Worm (Caenorhabditis elegans) whole organism, late embryonic: ENCODE data around the gene srbc-50.
"Not testable (repeated sequence)": the region's sequence is repeated elsewhere in the genome, so short reads cannot be mapped to it uniquely, and the experiment has no call there.

Experiments used
- C38D4.7 ChIP-seq: fragments of 200-800 bp; sonication (Bioruptor generic); optimal IDR thresholded peaks from 2 replicates; lab custom pipeline; 2018; ENCODE audit warnings: mild to moderate bottlenecking, missing genetic modification characterization, moderate library complexity, missing compliant biosample characterization
- F13H6.1 ChIP-seq: sonication (generic microtip); optimal IDR thresholded peaks from 2 replicates; lab custom pipeline; 2016; ENCODE audit warnings: missing genetic modification characterization, missing compliant biosample characterization
- K02D7.2 ChIP-seq: sonication (generic microtip); optimal IDR thresholded peaks from 2 replicates; lab custom pipeline; 2017; ENCODE audit warnings: mild to moderate bottlenecking, missing genetic modification characterization, missing compliant biosample characterization
- T23F11.4 ChIP-seq: fragments of 200-800 bp; sonication (Bioruptor generic); optimal IDR thresholded peaks from 2 replicates; lab custom pipeline; 2018; ENCODE audit warnings: mild to moderate bottlenecking, missing genetic modification characterization, missing compliant biosample characterization
- ahr-1 ChIP-seq: sonication (generic microtip); optimal IDR thresholded peaks from 2 replicates; lab custom pipeline; 2016; ENCODE audit warnings: missing genetic modification characterization, missing compliant biosample characterization
- ceh-24 ChIP-seq: sonication (generic microtip); optimal IDR thresholded peaks from 2 replicates; lab custom pipeline; 2016; ENCODE audit warnings: mild to moderate bottlenecking, missing genetic modification characterization, missing compliant biosample characterization
- ceh-31 ChIP-seq: sonication (generic microtip); optimal IDR thresholded peaks from 2 replicates; lab custom pipeline; 2016; ENCODE audit warnings: missing genetic modification characterization, missing compliant biosample characterization
- ceh-34 ChIP-seq: sonication (generic microtip); optimal IDR thresholded peaks from 2 replicates; lab custom pipeline; 2016; ENCODE audit warnings: mild to moderate bottlenecking, missing genetic modification characterization, missing compliant biosample characterization
- ceh-45 ChIP-seq: fragments of 200-800 bp; sonication (Bioruptor generic); IDR thresholded peaks from 2 replicates; pipeline ENCODE4 v1.3.6; 2022; ENCODE audit warnings: missing genetic modification reagents, missing genetic modification characterization, missing compliant biosample characterization
- ceh-9 ChIP-seq: sonication (generic microtip); optimal IDR thresholded peaks from 2 replicates; lab custom pipeline; 2016; ENCODE audit warnings: mild to moderate bottlenecking, missing genetic modification characterization, inconsistent platforms, missing compliant biosample characterization
- che-1 ChIP-seq: sonication (generic microtip); optimal IDR thresholded peaks from 2 replicates; lab custom pipeline; 2016; ENCODE audit warnings: mild to moderate bottlenecking, missing genetic modification characterization, missing compliant biosample characterization
- dmd-4 ChIP-seq: sonication (generic microtip); optimal IDR thresholded peaks from 2 replicates; lab custom pipeline; 2016; ENCODE audit warnings: borderline replicate concordance, missing genetic modification characterization, missing compliant biosample characterization
- dve-1 ChIP-seq: sonication (generic microtip); optimal IDR thresholded peaks from 2 replicates; lab custom pipeline; 2017; ENCODE audit warnings: antibody characterized with exemption, mild to moderate bottlenecking, missing genetic modification characterization, missing compliant biosample characterization
- elt-4 ChIP-seq: sonication (generic microtip); optimal IDR thresholded peaks from 2 replicates; lab custom pipeline; 2016; ENCODE audit warnings: missing genetic modification characterization, missing compliant biosample characterization
- ets-4 ChIP-seq: sonication (generic microtip); optimal IDR thresholded peaks from 2 replicates; lab custom pipeline; 2016; ENCODE audit warnings: missing genetic modification characterization, missing compliant biosample characterization
- eyg-1 ChIP-seq: sonication (generic microtip); optimal IDR thresholded peaks from 2 replicates; lab custom pipeline; 2016; ENCODE audit warnings: missing genotype, missing genetic modification characterization, missing compliant biosample characterization
- fkh-10 ChIP-seq: fragments of 150-350 bp; optimal IDR thresholded peaks from 2 replicates; lab custom pipeline; 2014; ENCODE audit warnings: missing biosample characterization, missing genetic modification reagents, missing genetic modification characterization
- gmeb-2 ChIP-seq: sonication (generic microtip); optimal IDR thresholded peaks from 2 replicates; lab custom pipeline; 2016; ENCODE audit warnings: missing genetic modification characterization, inconsistent platforms, missing compliant biosample characterization
- hlh-15 ChIP-seq: sonication (generic microtip); optimal IDR thresholded peaks from 2 replicates; lab custom pipeline; 2016; ENCODE audit warnings: missing genetic modification characterization, missing compliant biosample characterization
- hlh-30 ChIP-seq: sonication (generic microtip); optimal IDR thresholded peaks from 2 replicates; lab custom pipeline; 2017; ENCODE audit warnings: antibody characterized with exemption, missing genetic modification characterization, missing compliant biosample characterization; ENCODE audit not compliant: insufficient read depth
- lim-6 ChIP-seq: sonication (generic microtip); optimal IDR thresholded peaks from 2 replicates; lab custom pipeline; 2016; ENCODE audit warnings: missing genetic modification characterization, missing compliant biosample characterization
- mec-3 ChIP-seq: sonication (generic microtip); optimal IDR thresholded peaks from 2 replicates; lab custom pipeline; 2016; ENCODE audit warnings: borderline replicate concordance, missing genetic modification characterization, missing compliant biosample characterization
- nfya-1 ChIP-seq: sonication (generic microtip); optimal IDR thresholded peaks from 2 replicates; lab custom pipeline; 2017; ENCODE audit warnings: missing genetic modification characterization, mild to moderate bottlenecking, missing compliant biosample characterization, antibody characterized with exemption, moderate library complexity
- nhr-11 ChIP-seq: fragments of 150-350 bp; optimal IDR thresholded peaks from 2 replicates; lab custom pipeline; 2014; ENCODE audit warnings: missing biosample characterization, missing genetic modification characterization
- pag-3 ChIP-seq: sonication (generic microtip); optimal IDR thresholded peaks from 2 replicates; lab custom pipeline; 2016; ENCODE audit warnings: missing compliant biosample characterization, missing genetic modification characterization, borderline replicate concordance
- pax-1 ChIP-seq: fragments of 150-350 bp; optimal IDR thresholded peaks from 2 replicates; lab custom pipeline; 2014; ENCODE audit warnings: missing biosample characterization, missing genetic modification characterization
- pha-2 ChIP-seq: sonication (generic microtip); optimal IDR thresholded peaks from 2 replicates; lab custom pipeline; 2017; ENCODE audit warnings: mild to moderate bottlenecking, missing genetic modification characterization, missing compliant biosample characterization
- pha-4 ChIP-seq: fragments of 150-350 bp; optimal IDR thresholded peaks from 2 replicates; lab custom pipeline; 2018; ENCODE audit warnings: missing biosample characterization, missing genetic modification reagents, missing genetic modification characterization
- pqm-1 ChIP-seq: sonication (generic microtip); optimal IDR thresholded peaks from 2 replicates; lab custom pipeline; 2016; ENCODE audit warnings: missing genetic modification characterization, missing compliant biosample characterization
- sdc-2 ChIP-seq: sonication (generic microtip); optimal IDR thresholded peaks from 2 replicates; lab custom pipeline; 2016; ENCODE audit warnings: missing genotype, missing genetic modification characterization, missing compliant biosample characterization
- sox-2 ChIP-seq: fragments of 200-800 bp; sonication (Bioruptor generic); IDR thresholded peaks from 2 replicates; pipeline ENCODE4 v1.3.6; 2022; ENCODE audit warnings: missing genetic modification reagents, missing genetic modification characterization, missing compliant biosample characterization
- syd-9 ChIP-seq: sonication (generic microtip); optimal IDR thresholded peaks from 2 replicates; lab custom pipeline; 2016; ENCODE audit warnings: mild to moderate bottlenecking, missing genetic modification characterization, moderate library complexity, missing compliant biosample characterization
- tbx-2 ChIP-seq: sonication (generic microtip); optimal IDR thresholded peaks from 2 replicates; lab custom pipeline; 2016; ENCODE audit warnings: missing genetic modification characterization, missing compliant biosample characterization
- tbx-7 ChIP-seq: sonication (generic microtip); optimal IDR thresholded peaks from 2 replicates; lab custom pipeline; 2016; ENCODE audit warnings: missing genotype, missing genetic modification characterization, missing compliant biosample characterization
- ttx-3 ChIP-seq: sonication (generic microtip); optimal IDR thresholded peaks from 2 replicates; lab custom pipeline; 2016; ENCODE audit warnings: missing genetic modification reagents, missing genetic modification characterization, missing compliant biosample characterization
- unc-55 ChIP-seq: sonication (generic microtip); optimal IDR thresholded peaks from 2 replicates; lab custom pipeline; 2017; ENCODE audit warnings: missing biosample characterization, missing genetic modification reagents, missing genetic modification characterization
- zip-5 ChIP-seq: sonication (generic microtip); optimal IDR thresholded peaks from 2 replicates; lab custom pipeline; 2016; ENCODE audit warnings: missing genetic modification characterization, missing compliant biosample characterization

Gene srbc-50

ce11 chrV:15850276-15850811 is 25.6 kb upstream of the srbc-50 start, which contains the start of gene srh-147:
Gene srh-147, minus strand, starts transcription at chrV:15850326.
- TF ChIP-seq C38D4.7 (GFP tag; lab: Kevin White, UChicago); ceh-24 (tag; lab: Kevin White, UChicago); fkh-10: not testable (repeated sequence)

- TF ChIP-seq unc-55 (GFP tag; lab: Kevin White, UChicago) (no peak), eyg-1 (no peak), mec-3 (tag; lab: Kevin White, UChicago) (no peak), sdc-2 (tag; lab: Kevin White, UChicago) (no peak), che-1 (tag; lab: Kevin White, UChicago) (no peak), pax-1 (no peak), tbx-7 (tag; lab: Kevin White, UChicago) (no peak)
These were observed 16.3 kb upstream of the srbc-50 start, which contains the start of gene srh-149 for ce11 chrV:15841095-15841494. Gene srh-149, minus strand, starts transcription at chrV:15841195.

- TF ChIP-seq hlh-30 (no peak), pqm-1 (tag; lab: Kevin White, UChicago) (no peak), dve-1 (tag; lab: Kevin White, UChicago) (no peak), ahr-1 (tag; lab: Kevin White, UChicago) (no peak), mec-3 (tag; lab: Kevin White, UChicago) (no peak), ceh-31 (tag; lab: Kevin White, UChicago) (no peak), tbx-2 (tag; lab: Kevin White, UChicago) (no peak), elt-4 (tag; lab: Kevin White, UChicago) (no peak), pha-4 (tag; lab: Kevin White, UChicago) (no peak), gmeb-2 (tag; lab: Kevin White, UChicago) (no peak), ets-4 (tag; lab: Kevin White, UChicago) (no peak), nfya-1 (tag; lab: Kevin White, UChicago) (no peak), zip-5 (no peak), nhr-11 (tag; lab: Kevin White, UChicago) (no peak), syd-9 (no peak), sox-2 (GFP tag; lab: Robert Waterston, UW) (no peak), ceh-45 (GFP tag; lab: Robert Waterston, UW) (no peak), pha-2 (tag; lab: Kevin White, UChicago) (no peak)
These were observed 8.9 kb upstream of the srbc-50 start, which contains the start of gene srbc-54 for ce11 chrV:15833622-15834021. Gene srbc-54, minus strand, starts transcription at chrV:15833722.

- no peak for TF ChIP-seq pag-3 (tag; lab: Kevin White, UChicago)
- TF ChIP-seq, all 69 proteins: peak for 0
These were observed 6.8 kb upstream of the srbc-50 start, which contains the start of gene srbc-56 for ce11 chrV:15831586-15831985. Gene srbc-56, minus strand, starts transcription at chrV:15831686.

ce11 chrV:15829907-15830306 is 5.1 kb upstream of the srbc-50 start, which contains the start of gene srbc-55:
Gene srbc-55, minus strand, starts transcription at chrV:15830007.
- no peak for TF ChIP-seq C38D4.7 (GFP tag; lab: Kevin White, UChicago)
- no peak for TF ChIP-seq K02D7.2 (tag; lab: Kevin White, UChicago)
- no peak for TF ChIP-seq ceh-34
- TF ChIP-seq lim-6 (tag; lab: Kevin White, UChicago), result no peak
- TF ChIP-seq T23F11.4 (GFP tag; lab: Kevin White, UChicago), result no peak
- TF ChIP-seq hlh-15 (tag; lab: Kevin White, UChicago), result no peak
- no peak for TF ChIP-seq F13H6.1
- TF ChIP-seq ttx-3 (tag; lab: Kevin White, UChicago), result no peak
- no peak for TF ChIP-seq ceh-9 (tag; lab: Kevin White, UChicago)
- no peak for TF ChIP-seq dmd-4 (tag; lab: Kevin White, UChicago)
